Fruit fly (Drosophila melanogaster) whole organism, prepupa: ENCODE measurements around the gene CG4822.

ENCODE experiments used
- CG10631 ChIP-seq: fragments of 200-800 bp; sonication (Bioruptor generic); optimal IDR thresholded peaks from 2 replicates; lab custom pipeline; 2016; ENCODE audit warnings: missing biosample characterization, missing genetic modification characterization
- CG10669 ChIP-seq: fragments of 200-800 bp; sonication (Bioruptor generic); optimal IDR thresholded peaks from 3 replicates; lab custom pipeline; 2018; ENCODE audit warnings: missing biosample characterization, mild to moderate bottlenecking, missing genetic modification characterization, moderate library complexity
- CG6808 ChIP-seq: fragments of 200-800 bp; sonication (Bioruptor generic); optimal IDR thresholded peaks from 3 replicates; lab custom pipeline; 2017; ENCODE audit warnings: missing biosample characterization, missing genetic modification characterization, mild to moderate bottlenecking, moderate library complexity, missing genetic modification reagents
- CG8319 ChIP-seq: fragments of 200-800 bp; sonication (Bioruptor generic); optimal IDR thresholded peaks from 3 replicates; lab custom pipeline; 2016; ENCODE audit warnings: missing biosample characterization, missing genetic modification characterization
- Eip78C ChIP-seq: fragments of 200-800 bp; sonication (Bioruptor generic); peaks from one replicate; lab custom pipeline; 2016; ENCODE audit warnings: missing biosample characterization, missing genetic modification characterization
- Ets21C ChIP-seq: fragments of 200-800 bp; sonication (Bioruptor generic); optimal IDR thresholded peaks from 3 replicates; lab custom pipeline; 2016; ENCODE audit warnings: missing biosample characterization, missing genetic modification characterization
- Hr39 ChIP-seq: fragments of 200-800 bp; sonication (Bioruptor generic); optimal IDR thresholded peaks from 2 replicates; lab custom pipeline; 2016; ENCODE audit warnings: missing biosample characterization, missing genetic modification characterization
- Lpt ChIP-seq: fragments of 200-800 bp; sonication (Bioruptor generic); optimal IDR thresholded peaks from 3 replicates; lab custom pipeline; 2016; ENCODE audit warnings: missing biosample characterization, missing genetic modification characterization
- OdsH ChIP-seq: fragments of 200-800 bp; sonication (Bioruptor generic); optimal IDR thresholded peaks from 3 replicates; lab custom pipeline; 2016; ENCODE audit warnings: missing biosample characterization, missing genetic modification characterization
- lz ChIP-seq: fragments of 200-800 bp; sonication (Bioruptor generic); optimal IDR thresholded peaks from 3 replicates; lab custom pipeline; 2016; ENCODE audit warnings: missing biosample characterization, missing genetic modification characterization
- pdm3 ChIP-seq: fragments of 200-800 bp; sonication (Bioruptor generic); optimal IDR thresholded peaks from 3 replicates; lab custom pipeline; 2016; ENCODE audit warnings: missing biosample characterization, missing genetic modification characterization
- spab ChIP-seq: fragments of 200-800 bp; sonication (Bioruptor generic); optimal IDR thresholded peaks from 2 replicates; lab custom pipeline; 2017; ENCODE audit warnings: missing biosample characterization, mild to moderate bottlenecking, missing genetic modification characterization, missing genetic modification reagents
- svp ChIP-seq: fragments of 200-800 bp; sonication (Bioruptor generic); peaks from one replicate; lab custom pipeline; 2016; ENCODE audit warnings: missing biosample characterization, missing genetic modification characterization

dm6 chr2L:117750-118149, 3.8 kb downstream of the CG4822 start:
- TF ChIP-seq Eip78C (GFP tag; lab: Kevin White, UChicago) (no peak), CG6808 (GFP tag; lab: Kevin White, UChicago) (no peak), CG10669 (GFP tag; lab: Kevin White, UChicago) (no peak), CG8319 (no peak), OdsH (GFP tag; lab: Kevin White, UChicago) (no peak), Ets21C (no peak), spab (GFP tag; lab: Kevin White, UChicago) (no peak), svp (GFP tag; lab: Kevin White, UChicago) (no peak), lz (GFP tag; lab: Kevin White, UChicago) (no peak), pdm3 (GFP tag; lab: Kevin White, UChicago) (no peak), Lpt (GFP tag; lab: Kevin White, UChicago) (no peak), Hr39 (GFP tag; lab: Kevin White, UChicago) (no peak), CG10631 (GFP tag; lab: Kevin White, UChicago) (no peak)
